Worm (Caenorhabditis elegans) whole organism, L4 larva: ENCODE measurements around the gene unc-39.

ENCODE experiments used
- Y105C5A.15 ChIP-seq: fragments of 200-800 bp; sonication (Bioruptor generic); IDR thresholded peaks from 2 replicates; pipeline ENCODE4 v1.3.6; 2022; ENCODE audit warnings: missing genetic modification characterization, missing compliant biosample characterization
- aha-1 ChIP-seq: fragments of 150-350 bp; peaks from one replicate; lab custom pipeline; 2014; ENCODE audit warnings: missing biosample characterization, missing genetic modification characterization
- ama-1 ChIP-seq: fragments of 150-350 bp; optimal IDR thresholded peaks from 2 replicates; lab custom pipeline; 2014; ENCODE audit warnings: inconsistent platforms, mixed read lengths
- mdt-29 ChIP-seq: fragments of 200-800 bp; sonication (Bioruptor generic); IDR thresholded peaks from 2 replicates; pipeline ENCODE4 v1.3.6; 2022; ENCODE audit warnings: missing genetic modification reagents, missing genetic modification characterization, missing compliant biosample characterization
- skn-1 ChIP-seq: fragments of 150-350 bp; optimal IDR thresholded peaks from 2 replicates; lab custom pipeline; 2014; ENCODE audit warnings: missing biosample characterization, missing genetic modification characterization
- ztf-11 ChIP-seq: fragments of 150-350 bp; optimal IDR thresholded peaks from 2 replicates; lab custom pipeline; 2014; ENCODE audit warnings: missing biosample characterization, missing genetic modification characterization

ce11 chrV:14361973-14362372 lies 10.9 kb upstream of the unc-39 start:
- TF ChIP-seq ama-1 (lab: Kevin White, UChicago) (no peak), ztf-11 (no peak), aha-1 (tag; lab: Kevin White, UChicago) (no peak), skn-1 (no peak), mdt-29 (no peak), Y105C5A.15 (GFP tag; lab: Robert Waterston, UW) (no peak)
